Worm (Caenorhabditis elegans) whole organism, L4/young adult: ENCODE measurements around the gene F56H11.2.

ENCODE experiments used
- W03F9.2 ChIP-seq: fragments of 150-350 bp; optimal IDR thresholded peaks from 2 replicates; lab custom pipeline; 2014; ENCODE audit warnings: missing biosample characterization, missing genetic modification characterization
- dao-5 ChIP-seq: sonication (generic microtip); optimal IDR thresholded peaks from 2 replicates; lab custom pipeline; 2016; ENCODE audit warnings: missing genotype, missing genetic modification characterization, moderate library complexity, missing compliant biosample characterization
- him-1 ChIP-seq: sonication (generic microtip); optimal IDR thresholded peaks from 2 replicates; lab custom pipeline; 2016; ENCODE audit warnings: missing genotype, missing genetic modification reagents, missing genetic modification characterization, missing compliant biosample characterization

- TF ChIP-seq him-1 (tag; lab: Kevin White, UChicago) (no peak), W03F9.2 (tag; lab: Kevin White, UChicago) (no peak), dao-5 (no peak)
Measured at ce11 chrIV:9485972-9486371, 47.0 kb downstream of the F56H11.2 start, which contains the start of gene sru-2.
